Fruit fly (Drosophila melanogaster) S2 (cell line): ENCODE data around the gene Ing3.

Experiments
- CG8478 ChIP-seq: fragments of >200 bp; optimal IDR thresholded peaks from 2 replicates; lab custom pipeline; 2018
- CTCF ChIP-seq, 2 experiments: fragments of >200 bp; optimal IDR thresholded peaks; 2 replicates each; lab custom pipeline; 2018

- no peak for TF ChIP-seq CTCF (optimal IDR thresholded peaks at IDR 0.05; lab: Kevin White, UChicago)
- no peak for TF ChIP-seq CG8478 (lab: Kevin White, UChicago)
Observed at dm6 chrX:18700586-18700985, 47.7 kb upstream of the Ing3 start.
